Worm (Caenorhabditis elegans) whole organism, late embryonic: Measurements from ENCODE around the gene C31C9.7.

ENCODE experiments used
- Y22D7AL.16 ChIP-seq: sonication (generic microtip); optimal IDR thresholded peaks from 2 replicates; lab custom pipeline; 2016; ENCODE audit warnings: missing genetic modification characterization, missing compliant biosample characterization
- ama-1 ChIP-seq: fragments of 150-350 bp; optimal IDR thresholded peaks from 2 replicates; lab custom pipeline; 2014
- ceh-18 ChIP-seq: sonication (generic microtip); optimal IDR thresholded peaks from 2 replicates; lab custom pipeline; 2016; ENCODE audit warnings: missing genetic modification characterization, missing compliant biosample characterization
- ceh-6 ChIP-seq: fragments of 200-800 bp; sonication (Bioruptor generic); optimal IDR thresholded peaks from 2 replicates; lab custom pipeline; 2018; ENCODE audit warnings: mild to moderate bottlenecking, missing genetic modification characterization, missing compliant biosample characterization
- che-1 ChIP-seq: sonication (generic microtip); optimal IDR thresholded peaks from 2 replicates; lab custom pipeline; 2016; ENCODE audit warnings: mild to moderate bottlenecking, missing genetic modification characterization, missing compliant biosample characterization
- elt-4 ChIP-seq: sonication (generic microtip); optimal IDR thresholded peaks from 2 replicates; lab custom pipeline; 2016; ENCODE audit warnings: missing genetic modification characterization, missing compliant biosample characterization
- fkh-10 ChIP-seq: fragments of 150-350 bp; optimal IDR thresholded peaks from 2 replicates; lab custom pipeline; 2014; ENCODE audit warnings: missing biosample characterization, missing genetic modification reagents, missing genetic modification characterization
- gmeb-2 ChIP-seq: sonication (generic microtip); optimal IDR thresholded peaks from 2 replicates; lab custom pipeline; 2016; ENCODE audit warnings: missing genetic modification characterization, inconsistent platforms, missing compliant biosample characterization
- hlh-30 ChIP-seq: sonication (generic microtip); optimal IDR thresholded peaks from 2 replicates; lab custom pipeline; 2017; ENCODE audit warnings: antibody characterized with exemption, missing genetic modification characterization, missing compliant biosample characterization; ENCODE audit not compliant: insufficient read depth
- lin-11 ChIP-seq: fragments of 200-800 bp; sonication (Bioruptor generic); optimal IDR thresholded peaks from 2 replicates; lab custom pipeline; 2018; ENCODE audit warnings: mild to moderate bottlenecking, missing genetic modification characterization, missing compliant biosample characterization
- nfya-1 ChIP-seq: sonication (generic microtip); optimal IDR thresholded peaks from 2 replicates; lab custom pipeline; 2017; ENCODE audit warnings: missing genetic modification characterization, mild to moderate bottlenecking, missing compliant biosample characterization, antibody characterized with exemption, moderate library complexity
- nhr-11 ChIP-seq: fragments of 150-350 bp; optimal IDR thresholded peaks from 2 replicates; lab custom pipeline; 2014; ENCODE audit warnings: missing biosample characterization, missing genetic modification characterization
- pha-4 ChIP-seq: fragments of 150-350 bp; optimal IDR thresholded peaks from 2 replicates; lab custom pipeline; 2018; ENCODE audit warnings: missing biosample characterization, missing genetic modification reagents, missing genetic modification characterization
- ref-2 ChIP-seq: sonication (generic microtip); optimal IDR thresholded peaks from 2 replicates; lab custom pipeline; 2016; ENCODE audit warnings: missing genetic modification characterization, missing compliant biosample characterization

ce11 chrII:13711493-13712055, 42.7 kb downstream of the C31C9.7 start:
- TF ChIP-seq lin-11 (tag; lab: Kevin White, UChicago) = no peak
- no peak for TF ChIP-seq ama-1 (lab: Kevin White, UChicago)
- no peak for TF ChIP-seq pha-4
- TF ChIP-seq gmeb-2 (tag; lab: Kevin White, UChicago) = no peak
- no peak for TF ChIP-seq ceh-18 (tag; lab: Kevin White, UChicago)
- TF ChIP-seq Y22D7AL.16 = no peak
- TF ChIP-seq che-1 (tag; lab: Kevin White, UChicago) = no peak
- no peak for TF ChIP-seq nfya-1
- no peak for TF ChIP-seq hlh-30
- no peak for TF ChIP-seq elt-4 (tag; lab: Kevin White, UChicago)
- no peak for TF ChIP-seq fkh-10
- no peak for TF ChIP-seq nhr-11 (tag; lab: Kevin White, UChicago)
- no peak for TF ChIP-seq ceh-6 (GFP tag; lab: Kevin White, UChicago)
- no peak for TF ChIP-seq ref-2
